Worm (Caenorhabditis elegans) whole organism, L1 larva: ENCODE data around the gene dlst-1.
A peak's percentile ranks its signal among the peaks of the same experiment; 100 is the strongest.

Experiments
- Y116A8C.19 ChIP-seq: sonication (generic microtip); optimal IDR thresholded peaks from 2 replicates; lab custom pipeline; 2016; ENCODE audit warnings: missing compliant biosample characterization, missing genetic modification characterization, borderline replicate concordance
- aha-1 ChIP-seq: fragments of 150-350 bp; optimal IDR thresholded peaks from 2 replicates; lab custom pipeline; 2014; ENCODE audit warnings: missing biosample characterization, missing genetic modification characterization
- blmp-1 ChIP-seq: fragments of 150-350 bp; optimal IDR thresholded peaks from 2 replicates; lab custom pipeline; 2014; ENCODE audit warnings: missing biosample characterization, missing genetic modification characterization
- ceh-88 ChIP-seq: fragments of 200-800 bp; sonication (Bioruptor generic); IDR thresholded peaks from 2 replicates; pipeline ENCODE4 v1.3.6; 2022; ENCODE audit warnings: missing genetic modification characterization, missing compliant biosample characterization
- ceh-90 ChIP-seq: sonication (generic microtip); optimal IDR thresholded peaks from 2 replicates; lab custom pipeline; 2016; ENCODE audit warnings: missing genetic modification characterization, missing compliant biosample characterization
- efl-1 ChIP-seq, 4 experiments: fragments of 150-350 bp; optimal IDR thresholded peaks in 3 of 4; peaks in 1 of 4; 1 replicate in 1 of 4; 2 replicates in 3 of 4; lab custom pipeline; 2014; ENCODE audit warnings: missing biosample characterization in 2 of 4, missing genetic modification characterization in 2 of 4, missing genetic modification reagents in 2 of 4
- egl-13 ChIP-seq: sonication (generic microtip); optimal IDR thresholded peaks from 2 replicates; lab custom pipeline; 2016; ENCODE audit warnings: missing genotype, missing genetic modification reagents, missing genetic modification characterization, missing compliant biosample characterization
- egl-27 ChIP-seq, 2 experiments: fragments of 150-350 bp in 1 of 2; sonication (generic microtip); optimal IDR thresholded peaks; 3 replicates each; lab custom pipeline; 2017 to 2018; ENCODE audit warnings: missing biosample characterization in 2 of 2, missing genetic modification characterization in 2 of 2, missing genetic modification reagents in 2 of 2
- elt-2 ChIP-seq: sonication (generic microtip); optimal IDR thresholded peaks from 2 replicates; lab custom pipeline; 2016; ENCODE audit warnings: missing genetic modification characterization, mild to moderate bottlenecking, inconsistent platforms, missing compliant biosample characterization, missing genetic modification reagents
- elt-3 ChIP-seq, 6 experiments: fragments of 150-350 bp in 1 of 6; sonication (generic microtip); optimal IDR thresholded peaks; 2 replicates each; lab custom pipeline; 2017 to 2018; ENCODE audit warnings: missing biosample characterization in 6 of 6, missing genetic modification characterization in 6 of 6, inconsistent platforms in 1 of 6
- grh-1 ChIP-seq: fragments of 200-800 bp; sonication (Bioruptor generic); IDR thresholded peaks from 2 replicates; pipeline ENCODE4 v1.3.6; 2022; ENCODE audit warnings: missing genetic modification reagents, missing genetic modification characterization, missing compliant biosample characterization
- hlh-4 ChIP-seq: sonication (generic microtip); optimal IDR thresholded peaks from 2 replicates; lab custom pipeline; 2016; ENCODE audit warnings: mild to moderate bottlenecking, missing genetic modification characterization, missing compliant biosample characterization
- jun-1 ChIP-seq: fragments of 150-350 bp; optimal IDR thresholded peaks from 2 replicates; lab custom pipeline; 2014; ENCODE audit warnings: missing biosample characterization, missing genetic modification reagents, missing genetic modification characterization
- lin-13 ChIP-seq: fragments of 150-350 bp; optimal IDR thresholded peaks from 2 replicates; lab custom pipeline; 2014; ENCODE audit warnings: missing biosample characterization, missing genetic modification reagents, missing genetic modification characterization
- lin-15B ChIP-seq: fragments of 150-350 bp; sonication (generic microtip); optimal IDR thresholded peaks from 3 replicates; lab custom pipeline; 2014; ENCODE audit warnings: missing biosample characterization, missing genetic modification characterization
- lin-39 ChIP-seq: fragments of 150-350 bp; optimal IDR thresholded peaks from 2 replicates; lab custom pipeline; 2014; ENCODE audit warnings: missing biosample characterization, missing genetic modification reagents, missing genetic modification characterization
- mep-1 ChIP-seq: fragments of 150-350 bp; optimal IDR thresholded peaks from 2 replicates; lab custom pipeline; 2014; ENCODE audit warnings: missing biosample characterization, missing genetic modification characterization
- nhr-20 ChIP-seq: sonication (generic microtip); optimal IDR thresholded peaks from 2 replicates; lab custom pipeline; 2016; ENCODE audit warnings: mild to moderate bottlenecking, missing genetic modification characterization, missing compliant biosample characterization
- nhr-85 ChIP-seq: sonication (generic microtip); peaks from one replicate; lab custom pipeline; 2016; ENCODE audit warnings: missing genetic modification characterization, inconsistent platforms, missing compliant biosample characterization
- pax-3 ChIP-seq: fragments of 200-800 bp; sonication (Bioruptor generic); optimal IDR thresholded peaks from 2 replicates; lab custom pipeline; 2018; ENCODE audit warnings: mild to moderate bottlenecking, missing genetic modification characterization, moderate library complexity, missing compliant biosample characterization
- snpc-4 ChIP-seq: fragments of 150-350 bp; optimal IDR thresholded peaks from 2 replicates; lab custom pipeline; 2014; ENCODE audit warnings: missing biosample characterization, missing genetic modification characterization
- snu-23 ChIP-seq: sonication (generic microtip); optimal IDR thresholded peaks from 2 replicates; lab custom pipeline; 2016; ENCODE audit warnings: missing genetic modification characterization, missing compliant biosample characterization
- swsn-7 ChIP-seq: sonication (generic microtip); optimal IDR thresholded peaks from 2 replicates; lab custom pipeline; 2016; ENCODE audit warnings: missing genetic modification characterization, missing compliant biosample characterization
- tlp-1 ChIP-seq: fragments of 150-350 bp; optimal IDR thresholded peaks from 2 replicates; lab custom pipeline; 2014; ENCODE audit warnings: missing biosample characterization, missing genetic modification characterization
- unc-86 ChIP-seq: sonication (generic microtip); optimal IDR thresholded peaks from 2 replicates; lab custom pipeline; 2016; ENCODE audit warnings: missing genetic modification characterization, missing compliant biosample characterization
- vab-15 ChIP-seq: sonication (generic microtip); optimal IDR thresholded peaks from 2 replicates; lab custom pipeline; 2017; ENCODE audit warnings: missing genotype, mild to moderate bottlenecking, missing genetic modification characterization, missing compliant biosample characterization

The dlst-1 gene

DNA sequence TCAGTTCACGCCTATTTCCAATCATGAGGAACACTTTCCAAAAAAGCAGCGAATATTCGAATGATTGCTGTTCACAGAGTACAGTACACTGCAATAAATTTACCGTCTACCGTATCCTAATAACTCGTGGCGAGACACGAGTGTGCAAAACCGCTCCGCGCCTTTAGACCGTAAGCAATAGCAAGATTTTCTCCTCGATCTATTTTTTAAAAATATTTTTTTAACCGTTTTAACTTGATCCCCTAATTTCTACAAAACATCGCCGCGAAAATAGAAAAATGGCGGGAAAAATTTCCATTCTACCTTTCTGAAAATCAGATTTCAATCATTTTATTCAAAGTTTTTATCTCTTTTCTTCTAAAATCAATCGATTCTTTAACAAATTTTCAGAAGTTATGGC, 6.2 kb downstream of the dlst-1 start, which contains the start of gene era-1:
Gene era-1 (plus strand): TSS at position 366 of the 400 bp plus-strand sequence.
- TF ChIP-seq mep-1 (tag; lab: Kevin White, UChicago) (no peak), ceh-88 (no peak), lin-13 (GFP tag; lab: Kevin White, UChicago) (no peak), vab-15 (no peak), ceh-90 (tag; lab: Kevin White, UChicago) (no peak), lin-39 (tag; lab: Kevin White, UChicago) (no peak), jun-1 (tag; lab: Kevin White, UChicago) (no peak)

- no peak for TF ChIP-seq pax-3 (tag; lab: Kevin White, UChicago)
- TF ChIP-seq blmp-1 (tag; lab: Kevin White, UChicago): peak; percentile 91
- TF ChIP-seq, all 84 proteins: peak for 1
These were observed 9.1 kb downstream of the dlst-1 start for ce11 chrV:6699833-6700232.

ce11 chrV:6699021-6699420, 9.9 kb downstream of the dlst-1 start:
- TF ChIP-seq nhr-20 (peak; percentile 18), nhr-85 (tag; lab: Kevin White, UChicago) (peak; percentile 25), tlp-1 (tag; lab: Kevin White, UChicago) (no peak)
- TF ChIP-seq, all 84 proteins: peak for 2

- no peak for TF ChIP-seq Y116A8C.19 (tag; lab: Kevin White, UChicago)
- TF ChIP-seq blmp-1 (tag; lab: Kevin White, UChicago): peak; percentile 18
These were observed 11.3 kb downstream of the dlst-1 start, which contains the start of gene W02F12.2 for ce11 chrV:6697552-6697951. Gene W02F12.2, minus strand, starts transcription at chrV:6697652.

ce11 chrV:6694668-6695067, 14.2 kb downstream of the dlst-1 start, which contains the start of gene W02F12.8:
Gene W02F12.8, minus strand, starts transcription at chrV:6694768.
- TF ChIP-seq blmp-1 (tag; lab: Kevin White, UChicago) (peak; percentile 8), swsn-7 (no peak), snpc-4 (tag; lab: Kevin White, UChicago) (no peak)

- TF ChIP-seq aha-1 (tag; lab: Kevin White, UChicago) (no peak), egl-13 (no peak), elt-2 (tag; lab: Kevin White, UChicago) (peak; percentile 53), egl-27 (tag; optimal IDR thresholded peaks at IDR 0.05; lab: Kevin White, UChicago) (no peak), efl-1 (optimal IDR thresholded peaks at IDR 0.05; lab: Kevin White, UChicago) (no peak), efl-1 (GFP tag; optimal IDR thresholded peaks at IDR 0.05 in 1 of 2; lab: Kevin White, UChicago) (peak in 1 of 2 experiments; percentile 39), unc-86 (no peak), snu-23 (GFP tag; lab: Kevin White, UChicago) (no peak), lin-15B (tag; lab: Kevin White, UChicago) (no peak)
These were observed 17.0 kb downstream of the dlst-1 start, which contains the start of gene mtl-1 for ce11 chrV:6691813-6692351. Gene mtl-1, minus strand, starts transcription at chrV:6691863.

ce11 chrV:6690075-6690474, 18.8 kb downstream of the dlst-1 start:
- TF ChIP-seq grh-1 (no peak), elt-3 (tag; optimal IDR thresholded peaks at IDR 0.05; lab: Kevin White, UChicago) (peak in 1 of 6 experiments; percentile 7), blmp-1 (tag; lab: Kevin White, UChicago) (peak; percentile 22)

DNA sequence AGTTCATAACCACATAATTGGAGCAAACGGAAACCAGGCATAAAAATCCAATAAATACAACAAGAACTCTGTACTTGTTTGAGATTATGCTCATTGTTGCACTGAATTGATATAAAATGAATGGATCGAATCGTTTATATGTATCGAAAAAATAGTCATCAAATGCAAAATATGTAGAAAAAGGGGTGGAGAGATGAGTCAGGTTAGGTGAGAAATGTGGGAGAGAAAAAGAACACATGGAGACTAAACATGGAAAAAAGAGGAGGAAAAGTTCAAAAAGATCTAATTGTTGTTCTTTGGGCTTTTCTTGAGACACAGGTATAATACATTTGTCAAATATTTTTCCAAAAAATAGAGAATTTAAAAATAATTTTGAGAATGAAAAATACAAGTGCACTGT, 20.5 kb downstream of the dlst-1 start, which contains the start of gene K11G9.5:
Gene K11G9.5 (minus strand): TSS at position 101 of the 400 bp plus-strand sequence.
- no peak for TF ChIP-seq efl-1 (optimal IDR thresholded peaks at IDR 0.05; lab: Kevin White, UChicago)
- TF ChIP-seq efl-1 (GFP tag; optimal IDR thresholded peaks at IDR 0.05 in 1 of 2; lab: Kevin White, UChicago): peak in 1 of 2 experiments; percentile 52
- TF ChIP-seq hlh-4 (tag; lab: Kevin White, UChicago): no peak
